Worm (Caenorhabditis elegans) whole organism, young adult: ENCODE data around the gene sra-28.

Experiments
- C17E4.6 ChIP-seq: fragments of 200-800 bp; sonication (Bioruptor generic); IDR thresholded peaks from 2 replicates; pipeline ENCODE4 v1.3.6; 2022; ENCODE audit warnings: missing genetic modification reagents, missing genetic modification characterization, missing compliant biosample characterization
- F22D6.2 ChIP-seq: sonication (generic microtip); optimal IDR thresholded peaks from 2 replicates; lab custom pipeline; 2016; ENCODE audit warnings: mild to moderate bottlenecking, missing genetic modification characterization, missing compliant biosample characterization
- F33H1.4 ChIP-seq: fragments of 200-800 bp; sonication (Bioruptor generic); IDR thresholded peaks from 2 replicates; pipeline ENCODE4 v1.3.6; 2022; ENCODE audit warnings: missing genetic modification reagents, missing genetic modification characterization, missing compliant biosample characterization
- F37B4.10 ChIP-seq: fragments of 200-800 bp; sonication (Bioruptor generic); IDR thresholded peaks from 2 replicates; pipeline ENCODE4 v1.3.6; 2022; ENCODE audit warnings: missing genetic modification characterization, missing compliant biosample characterization
- F39B2.1 ChIP-seq: fragments of 200-800 bp; sonication (Bioruptor generic); IDR thresholded peaks from 2 replicates; pipeline ENCODE4 v1.3.6; 2022; ENCODE audit warnings: missing genetic modification reagents, missing genetic modification characterization, missing compliant biosample characterization
- F49E8.2 ChIP-seq: sonication (generic microtip); optimal IDR thresholded peaks from 3 replicates; lab custom pipeline; 2017; ENCODE audit warnings: missing genetic modification characterization, mild to moderate bottlenecking, missing compliant biosample characterization, antibody characterized with exemption, moderate library complexity; ENCODE audit not compliant: insufficient read depth
- F57A8.1 ChIP-seq: fragments of 200-800 bp; sonication (Bioruptor generic); optimal IDR thresholded peaks from 2 replicates; lab custom pipeline; 2018; ENCODE audit warnings: mild to moderate bottlenecking, missing genetic modification characterization, moderate library complexity, missing compliant biosample characterization
- Y67H2A.10 ChIP-seq: fragments of 200-800 bp; sonication (Bioruptor generic); conservative IDR thresholded peaks from 2 replicates; pipeline ENCODE4 v1.3.6; 2022; ENCODE audit warnings: missing genetic modification reagents, missing genetic modification characterization, missing compliant biosample characterization
- Y79H2A.3 ChIP-seq: fragments of 200-800 bp; sonication (Bioruptor generic); conservative IDR thresholded peaks from 2 replicates; pipeline ENCODE4 v1.3.6; 2022; ENCODE audit warnings: missing genetic modification reagents, missing genetic modification characterization, missing compliant biosample characterization
- ama-1 ChIP-seq, 3 experiments: fragments of 150-350 bp in 1 of 3; sonication (generic microtip) in 2 of 3; optimal IDR thresholded peaks; 2 replicates each; lab custom pipeline; 2014 to 2018; ENCODE audit warnings: missing biosample characterization in 2 of 3, missing genetic modification characterization in 2 of 3, missing genetic modification reagents in 2 of 3
- ccch-3 ChIP-seq: fragments of 200-800 bp; sonication (Bioruptor generic); optimal IDR thresholded peaks from 2 replicates; lab custom pipeline; 2018; ENCODE audit warnings: mild to moderate bottlenecking, missing genetic modification characterization, missing compliant biosample characterization
- cebp-1 ChIP-seq, 2 experiments: fragments of 200-800 bp in 1 of 2; sonication (Bioruptor generic) in 1 of 2; sonication (generic microtip) in 1 of 2; IDR thresholded peaks in 1 of 2; optimal IDR thresholded peaks in 1 of 2; 2 replicates each; pipeline versions ENCODE4 v1.3.6 to Lab custom; 2017 to 2022; ENCODE audit warnings: missing compliant biosample characterization in 2 of 2, missing genetic modification characterization in 2 of 2, mild to moderate bottlenecking in 1 of 2, missing genetic modification reagents in 1 of 2, moderate library complexity in 1 of 2
- cebp-2 ChIP-seq: fragments of 200-800 bp; sonication (Bioruptor generic); IDR thresholded peaks from 2 replicates; pipeline ENCODE4 v1.3.6; 2022; ENCODE audit warnings: missing genetic modification characterization, missing compliant biosample characterization
- ceh-79 ChIP-seq: sonication (generic microtip); optimal IDR thresholded peaks from 2 replicates; lab custom pipeline; 2017; ENCODE audit warnings: mild to moderate bottlenecking, missing genetic modification characterization, missing compliant biosample characterization
- chd-7 ChIP-seq: sonication (generic microtip); optimal IDR thresholded peaks from 2 replicates; lab custom pipeline; 2016; ENCODE audit warnings: mild to moderate bottlenecking, missing genetic modification characterization, moderate library complexity, missing compliant biosample characterization
- dox-1 ChIP-seq: fragments of 200-800 bp; sonication (Bioruptor generic); IDR thresholded peaks from 2 replicates; pipeline ENCODE4 v1.3.6; 2022; ENCODE audit warnings: missing genetic modification reagents, missing genetic modification characterization, missing compliant biosample characterization
- dpff-1 ChIP-seq: sonication (generic microtip); optimal IDR thresholded peaks from 2 replicates; lab custom pipeline; 2017; ENCODE audit warnings: mild to moderate bottlenecking, missing genetic modification characterization, missing compliant biosample characterization
- efl-1 ChIP-seq: fragments of 150-350 bp; optimal IDR thresholded peaks from 2 replicates; lab custom pipeline; 2014; ENCODE audit warnings: missing biosample characterization, missing genetic modification reagents, missing genetic modification characterization
- egl-18 ChIP-seq: fragments of 200-800 bp; sonication (Bioruptor generic); IDR thresholded peaks from 2 replicates; pipeline ENCODE4 v1.3.6; 2022; ENCODE audit warnings: missing genetic modification reagents, missing genetic modification characterization, missing compliant biosample characterization
- ekl-4 ChIP-seq: fragments of 200-800 bp; sonication (Bioruptor generic); IDR thresholded peaks from 2 replicates; pipeline ENCODE4 v1.3.6; 2022; ENCODE audit warnings: missing genetic modification reagents, missing genetic modification characterization, missing compliant biosample characterization
- fkh-3 ChIP-seq: sonication (generic microtip); optimal IDR thresholded peaks from 2 replicates; lab custom pipeline; 2016; ENCODE audit warnings: mild to moderate bottlenecking, missing genetic modification characterization, missing compliant biosample characterization
- hlh-12 ChIP-seq: sonication (generic microtip); optimal IDR thresholded peaks from 2 replicates; lab custom pipeline; 2016; ENCODE audit warnings: missing genetic modification characterization, missing compliant biosample characterization
- hlh-26 ChIP-seq: fragments of 200-800 bp; sonication (Bioruptor generic); conservative IDR thresholded peaks from 2 replicates; pipeline ENCODE4 v1.3.6; 2022; ENCODE audit warnings: missing genetic modification reagents, missing genetic modification characterization, missing compliant biosample characterization
- hmg-20 ChIP-seq: fragments of 200-800 bp; sonication (Bioruptor generic); IDR thresholded peaks from 2 replicates; pipeline ENCODE4 v1.3.6; 2022; ENCODE audit warnings: missing genetic modification reagents, missing genetic modification characterization, missing compliant biosample characterization
- hsf-1 ChIP-seq: fragments of 200-800 bp; sonication (Bioruptor generic); IDR thresholded peaks from 2 replicates; pipeline ENCODE4 v1.3.6; 2022; ENCODE audit warnings: missing genetic modification reagents, missing genetic modification characterization, missing compliant biosample characterization
- lag-1 ChIP-seq: fragments of 200-800 bp; sonication (Bioruptor generic); IDR thresholded peaks from 2 replicates; pipeline ENCODE4 v1.3.6; 2022; ENCODE audit warnings: missing genetic modification reagents, missing genetic modification characterization, missing compliant biosample characterization
- let-526 ChIP-seq: fragments of 200-800 bp; sonication (Bioruptor generic); IDR thresholded peaks from 2 replicates; pipeline ENCODE4 v1.3.6; 2022; ENCODE audit warnings: missing genetic modification reagents, missing genetic modification characterization, missing compliant biosample characterization
- let-607 ChIP-seq, 2 experiments: fragments of 200-800 bp in 1 of 2; sonication (Bioruptor generic) in 1 of 2; sonication (generic microtip) in 1 of 2; optimal IDR thresholded peaks; 2 replicates each; lab custom pipeline; 2016 to 2018; ENCODE audit warnings: mild to moderate bottlenecking in 2 of 2, missing compliant biosample characterization in 2 of 2, missing genetic modification characterization in 2 of 2, moderate library complexity in 2 of 2, missing genotype in 1 of 2
- lin-26 ChIP-seq: fragments of 200-800 bp; sonication (Bioruptor generic); IDR thresholded peaks from 2 replicates; pipeline ENCODE4 v1.3.6; 2022; ENCODE audit warnings: missing genetic modification reagents, missing genetic modification characterization, missing compliant biosample characterization
- lin-54 ChIP-seq: fragments of 200-800 bp; sonication (Bioruptor generic); optimal IDR thresholded peaks from 2 replicates; lab custom pipeline; 2018; ENCODE audit warnings: mild to moderate bottlenecking, missing genetic modification characterization, missing compliant biosample characterization
- madf-10 ChIP-seq: sonication (generic microtip); optimal IDR thresholded peaks from 2 replicates; lab custom pipeline; 2016; ENCODE audit warnings: mild to moderate bottlenecking, missing genetic modification characterization, missing compliant biosample characterization
- madf-3 ChIP-seq: fragments of 200-800 bp; sonication (Bioruptor generic); IDR thresholded peaks from 2 replicates; pipeline ENCODE4 v1.3.6; 2022; ENCODE audit warnings: missing genetic modification reagents, missing genetic modification characterization, missing compliant biosample characterization
- mes-4 ChIP-seq: sonication (generic microtip); optimal IDR thresholded peaks from 2 replicates; lab custom pipeline; 2016; ENCODE audit warnings: missing genotype, missing genetic modification characterization, missing compliant biosample characterization
- nfya-1 ChIP-seq: sonication (generic microtip); optimal IDR thresholded peaks from 2 replicates; lab custom pipeline; 2017; ENCODE audit warnings: antibody characterized with exemption, missing compliant biosample characterization, missing genetic modification characterization, borderline replicate concordance; ENCODE audit not compliant: insufficient read depth
- nfya-2 ChIP-seq: fragments of 200-800 bp; sonication (Bioruptor generic); IDR thresholded peaks from 2 replicates; pipeline ENCODE4 v1.3.6; 2022; ENCODE audit warnings: missing genetic modification reagents, missing genetic modification characterization, missing compliant biosample characterization
- nhr-120 ChIP-seq: fragments of 200-800 bp; sonication (Bioruptor generic); IDR thresholded peaks from 2 replicates; pipeline ENCODE4 v1.3.6; 2022; ENCODE audit warnings: missing genetic modification characterization, missing compliant biosample characterization
- nhr-27 ChIP-seq: fragments of 200-800 bp; sonication (Bioruptor generic); optimal IDR thresholded peaks from 2 replicates; lab custom pipeline; 2018; ENCODE audit warnings: mild to moderate bottlenecking, missing genetic modification characterization, moderate library complexity, missing compliant biosample characterization
- nhr-80 ChIP-seq: sonication (generic microtip); optimal IDR thresholded peaks from 2 replicates; lab custom pipeline; 2016; ENCODE audit warnings: missing genetic modification characterization, missing compliant biosample characterization
- pha-4 ChIP-seq: fragments of 150-350 bp; sonication (generic microtip); optimal IDR thresholded peaks from 2 replicates; lab custom pipeline; 2014; ENCODE audit warnings: missing biosample characterization, missing genetic modification reagents, missing genetic modification characterization
- rpc-1 ChIP-seq, 2 experiments: fragments of 150-350 bp in 1 of 2; sonication (generic microtip) in 1 of 2; optimal IDR thresholded peaks; 2 replicates each; lab custom pipeline; 2014 to 2018; ENCODE audit warnings: missing biosample characterization in 1 of 2, missing genetic modification characterization in 1 of 2, missing genetic modification reagents in 1 of 2, missing genotype in 1 of 2
- sdz-38 ChIP-seq: sonication (generic microtip); optimal IDR thresholded peaks from 2 replicates; lab custom pipeline; 2016; ENCODE audit warnings: missing genotype, missing genetic modification characterization, missing compliant biosample characterization
- sea-2 ChIP-seq: fragments of 200-800 bp; sonication (Bioruptor generic); IDR thresholded peaks from 2 replicates; pipeline ENCODE4 v1.3.6; 2022; ENCODE audit warnings: missing genetic modification characterization, missing compliant biosample characterization
- snpc-1.1 ChIP-seq: sonication (generic microtip); optimal IDR thresholded peaks from 2 replicates; lab custom pipeline; 2017; ENCODE audit warnings: missing genetic modification characterization, mild to moderate bottlenecking, missing compliant biosample characterization, antibody characterized with exemption, moderate library complexity, missing genotype, missing genetic modification reagents; ENCODE audit not compliant: insufficient read depth
- snpc-1.3 ChIP-seq: sonication (generic microtip); optimal IDR thresholded peaks from 2 replicates; lab custom pipeline; 2017; ENCODE audit warnings: missing genetic modification characterization, mild to moderate bottlenecking, missing compliant biosample characterization, antibody characterized with exemption, moderate library complexity, missing genotype, missing genetic modification reagents; ENCODE audit not compliant: insufficient read depth
- tbx-9 ChIP-seq: sonication (generic microtip); optimal IDR thresholded peaks from 2 replicates; lab custom pipeline; 2016; ENCODE audit warnings: borderline replicate concordance, missing genetic modification characterization, inconsistent platforms, missing compliant biosample characterization
- zim-3 ChIP-seq: sonication (generic microtip); optimal IDR thresholded peaks from 2 replicates; lab custom pipeline; 2017; ENCODE audit warnings: mild to moderate bottlenecking, missing genetic modification characterization, moderate library complexity, missing compliant biosample characterization
- ztf-26 ChIP-seq: sonication (generic microtip); optimal IDR thresholded peaks from 2 replicates; lab custom pipeline; 2017; ENCODE audit warnings: missing genetic modification characterization, missing compliant biosample characterization

Gene sra-28

ce11 chrII:6561300-6561699 lies 12.3 kb downstream of the sra-28 start, which contains the start of gene F18C5.10:
Gene F18C5.10, minus strand, starts transcription at chrII:6561444.
- TF ChIP-seq fkh-3: no peak
- no peak for TF ChIP-seq dox-1 (GFP tag; lab: Robert Waterston, UW)
- no peak for TF ChIP-seq egl-18 (GFP tag; lab: Robert Waterston, UW)
- no peak for TF ChIP-seq F39B2.1
- TF ChIP-seq cebp-2: no peak
- TF ChIP-seq madf-10 (tag; lab: Kevin White, UChicago): no peak
- TF ChIP-seq Y79H2A.3 (GFP tag; lab: Robert Waterston, UW): no peak
- TF ChIP-seq F57A8.1 (GFP tag; lab: Kevin White, UChicago): no peak
- no peak for TF ChIP-seq nfya-1
- no peak for TF ChIP-seq lin-26 (GFP tag; lab: Robert Waterston, UW)
- TF ChIP-seq F49E8.2 (tag; lab: Kevin White, UChicago): no peak
- no peak for TF ChIP-seq ekl-4 (GFP tag; lab: Robert Waterston, UW)
- no peak for TF ChIP-seq nhr-27 (tag; lab: Kevin White, UChicago)
- peak; percentile 89 for TF ChIP-seq ama-1 (optimal IDR thresholded peaks at IDR 0.05; lab: Kevin White, UChicago)
- no peak for TF ChIP-seq ama-1 (GFP tag; optimal IDR thresholded peaks at IDR 0.05; lab: Kevin White, UChicago)
- TF ChIP-seq Y67H2A.10 (GFP tag; lab: Robert Waterston, UW): no peak
- no peak for TF ChIP-seq pha-4 (tag; lab: Kevin White, UChicago)
- 0 out of 2 replicates have a peak, but pooled peaks have one; percentile 47 for TF ChIP-seq hsf-1 (GFP tag; lab: Robert Waterston, UW)
- no peak for TF ChIP-seq chd-7 (tag; lab: Kevin White, UChicago)
- 0 out of 2 replicates have a peak, but pooled peaks have one; percentile 47 for TF ChIP-seq let-526
- TF ChIP-seq tbx-9 (tag; lab: Kevin White, UChicago): no peak
- TF ChIP-seq cebp-1 (GFP tag; IDR thresholded peaks at IDR 0.05; lab: Robert Waterston, UW): no peak
- TF ChIP-seq cebp-1 (tag; optimal IDR thresholded peaks at IDR 0.05; lab: Kevin White, UChicago): peak; percentile 45
- TF ChIP-seq lag-1 (GFP tag; lab: Robert Waterston, UW): no peak
- no peak for TF ChIP-seq hmg-20 (GFP tag; lab: Robert Waterston, UW)
- TF ChIP-seq efl-1 (GFP tag; lab: Kevin White, UChicago): no peak
- no peak for TF ChIP-seq nhr-80 (tag; lab: Kevin White, UChicago)
- TF ChIP-seq C17E4.6: no peak
- no peak for TF ChIP-seq mes-4
- TF ChIP-seq nhr-120 (GFP tag; lab: Robert Waterston, UW): no peak
- no peak for TF ChIP-seq snpc-1.3 (tag; lab: Kevin White, UChicago)
- TF ChIP-seq sea-2 (GFP tag; lab: Robert Waterston, UW): no peak

- TF ChIP-seq ccch-3 (no peak), pha-4 (tag; lab: Kevin White, UChicago) (no peak), zim-3 (tag; lab: Kevin White, UChicago) (no peak), lag-1 (GFP tag; lab: Robert Waterston, UW) (no peak), rpc-1 (optimal IDR thresholded peaks at IDR 0.05; lab: Kevin White, UChicago) (no peak), rpc-1 (tag; optimal IDR thresholded peaks at IDR 0.05; lab: Kevin White, UChicago) (no peak), snpc-1.1 (tag; lab: Kevin White, UChicago) (no peak), F33H1.4 (no peak), ztf-26 (no peak), hlh-12 (no peak), madf-3 (no peak), lin-54 (GFP tag; lab: Kevin White, UChicago) (no peak), dpff-1 (tag; lab: Kevin White, UChicago) (no peak), F49E8.2 (tag; lab: Kevin White, UChicago) (no peak), nfya-2 (GFP tag; lab: Robert Waterston, UW) (no peak), hlh-26 (no peak), sdz-38 (tag; lab: Kevin White, UChicago) (no peak), ceh-79 (tag; lab: Kevin White, UChicago) (no peak), F37B4.10 (GFP tag; lab: Robert Waterston, UW) (no peak), let-607 (tag; optimal IDR thresholded peaks at IDR 0.05; lab: Kevin White, UChicago) (no peak), F22D6.2 (tag; lab: Kevin White, UChicago) (no peak)
These were observed 13.3 kb downstream of the sra-28 start for ce11 chrII:6560291-6560690.
